Fruit fly (Drosophila melanogaster): ENCODE results near the gene CG4998.

CG4998 gene

dm6 chr3L:16380770-16381169, 42.0 kb downstream of the CG4998 start (continued):
- TF ChIP-seq CG14014 (GFP tag; IDR thresholded peaks at IDR 0.05), result peak; percentile 65
- TF ChIP-seq chif (GFP tag; optimal IDR thresholded peaks at IDR 0.05), result peak; percentile 32 to 62
- peak; percentile 46 for TF ChIP-seq CG9876 (GFP tag; optimal IDR thresholded peaks at IDR 0.05)
- TF ChIP-seq ranshi (GFP tag; IDR thresholded peaks at IDR 0.05), result 0 out of 2 replicates have a peak, but pooled peaks have one; percentile 21
- no peak for TF ChIP-seq CG30431 (GFP tag; optimal IDR thresholded peaks at IDR 0.05)
- no peak for TF ChIP-seq CG10565 (GFP tag; optimal IDR thresholded peaks at IDR 0.05)
- peak; percentile 74 for TF ChIP-seq unpg (GFP tag; optimal IDR thresholded peaks at IDR 0.05)
- TF ChIP-seq org-1 (GFP tag; optimal IDR thresholded peaks at IDR 0.05), result peak; percentile 50
- TF ChIP-seq Dad (GFP tag; optimal IDR thresholded peaks at IDR 0.05), result no peak
- TF ChIP-seq NK7.1 (GFP tag; optimal IDR thresholded peaks at IDR 0.05), result peak; percentile 33
- TF ChIP-seq CG14441 (GFP tag; IDR thresholded peaks at IDR 0.05), result peak; percentile 52; the same call in 1 of the 2 replicates
- TF ChIP-seq CG11085 (GFP tag; IDR thresholded peaks at IDR 0.05), result peak; percentile 53
- TF ChIP-seq usp (GFP tag; optimal IDR thresholded peaks at IDR 0.05), result no peak
- TF ChIP-seq MESR4 (GFP tag; optimal IDR thresholded peaks at IDR 0.05), result no peak
- no peak for TF ChIP-seq nerfin-2 (GFP tag; IDR thresholded peaks at IDR 0.05; ENCODE audit: partially characterized antibody)
- TF ChIP-seq CG13894 (tag; optimal IDR thresholded peaks at IDR 0.05), result peak; percentile 38
- no peak for TF ChIP-seq ATbp (GFP tag; optimal IDR thresholded peaks at IDR 0.05)
- TF ChIP-seq Dek (tag; optimal IDR thresholded peaks at IDR 0.05), result peak; percentile 74
- peak; percentile 75 for TF ChIP-seq CG15696 (tag; optimal IDR thresholded peaks at IDR 0.05)
- TF ChIP-seq stwl (tag; optimal IDR thresholded peaks at IDR 0.05), result no peak
- no peak for TF ChIP-seq Mes4 (GFP tag; optimal IDR thresholded peaks at IDR 0.05)
- TF ChIP-seq Asciz (GFP tag; optimal IDR thresholded peaks at IDR 0.05), result peak; percentile 65
- no peak for TF ChIP-seq repo (GFP tag; optimal IDR thresholded peaks at IDR 0.05)
- no peak for TF ChIP-seq CG7271 (tag; optimal IDR thresholded peaks at IDR 0.05)
- peak; percentile 63 for TF ChIP-seq tin (GFP tag; optimal IDR thresholded peaks at IDR 0.05)
- peak; percentile 4 for TF ChIP-seq pb (GFP tag; optimal IDR thresholded peaks at IDR 0.05)
- TF ChIP-seq Oaz (GFP tag; IDR thresholded peaks at IDR 0.05), result peak; percentile 27; the same call in 1 of the 2 replicates
- TF ChIP-seq run (tag; optimal IDR thresholded peaks at IDR 0.05), result peak; percentile 31
- TF ChIP-seq CG7839 (tag; optimal IDR thresholded peaks at IDR 0.05), result peak; percentile 78
- TF ChIP-seq bbx (GFP tag; IDR thresholded peaks at IDR 0.05; ENCODE audit: partially characterized antibody), result no peak
- TF ChIP-seq CG18619 (GFP tag; optimal IDR thresholded peaks at IDR 0.05), result peak; percentile 63
- peak; percentile 11 for TF ChIP-seq CG17802 (tag; optimal IDR thresholded peaks at IDR 0.05)
- no peak for TF ChIP-seq jigr1 (GFP tag; IDR thresholded peaks at IDR 0.05)
- TF ChIP-seq NC2β (GFP tag; optimal IDR thresholded peaks at IDR 0.05), result peak; percentile 14
- peak in 1 of 3 experiments; percentile 59 for TF ChIP-seq lola (GFP tag; optimal IDR thresholded peaks at IDR 0.05)
- no peak for TF ChIP-seq otp (GFP tag; IDR thresholded peaks at IDR 0.05)
- TF ChIP-seq CG30020 (tag; optimal IDR thresholded peaks at IDR 0.05), result peak; percentile 8
- peak; percentile 23 for TF ChIP-seq vfl (GFP tag; optimal IDR thresholded peaks at IDR 0.05)
- TF ChIP-seq CG4854 (GFP tag; optimal IDR thresholded peaks at IDR 0.05), result peak; percentile 29
- peak; percentile 23 for TF ChIP-seq fd64A (GFP tag; optimal IDR thresholded peaks at IDR 0.05)
- no peak for TF ChIP-seq trh (GFP tag; optimal IDR thresholded peaks at IDR 0.05)
- TF ChIP-seq tll (GFP tag; optimal IDR thresholded peaks at IDR 0.05), result no peak
- TF ChIP-seq crc (GFP tag; optimal IDR thresholded peaks at IDR 0.05), result peak; percentile 12
- no peak for TF ChIP-seq ro (GFP tag; IDR thresholded peaks at IDR 0.05)
- TF ChIP-seq da (GFP tag; optimal IDR thresholded peaks at IDR 0.05), result no peak
- TF ChIP-seq CG1792 (GFP tag; optimal IDR thresholded peaks at IDR 0.05), result peak; percentile 43
- no peak for TF ChIP-seq Myb (GFP tag; optimal IDR thresholded peaks at IDR 0.05)
- peak; percentile 72 for TF ChIP-seq caup (GFP tag; optimal IDR thresholded peaks at IDR 0.05; ENCODE audit: severe bottlenecking)
- TF ChIP-seq CG10462 (GFP tag; optimal IDR thresholded peaks at IDR 0.05), result peak; percentile 22
- TF ChIP-seq her (GFP tag; optimal IDR thresholded peaks at IDR 0.05), result peak; percentile 61
- TF ChIP-seq CG12299 (tag; optimal IDR thresholded peaks at IDR 0.05), result peak; percentile 49
